Fruit fly (Drosophila melanogaster): ENCODE measurements around the gene CG42505.

CG42505 gene

dm6 chr3R:12078961-12079360, 47.4 kb upstream of the CG42505 start (continued):
- TF ChIP-seq Gsc (GFP tag; IDR thresholded peaks at IDR 0.05), result no peak
- TF ChIP-seq HLH54F (GFP tag; optimal IDR thresholded peaks at IDR 0.05), result no peak
- peak; percentile 82 for TF ChIP-seq CG14014 (GFP tag; IDR thresholded peaks at IDR 0.05)
- TF ChIP-seq dysf (GFP tag; IDR thresholded peaks at IDR 0.05), result peak; percentile 87
- no peak for TF ChIP-seq Dip2 (GFP tag; IDR thresholded peaks at IDR 0.05)
- no peak for TF ChIP-seq bigmax (GFP tag; optimal IDR thresholded peaks at IDR 0.05)
- peak; percentile 85; the same call in 2 of the 3 replicates for TF ChIP-seq CG11695 (GFP tag; IDR thresholded peaks at IDR 0.05)
- peak in 1 of 2 experiments; percentile 12 for TF ChIP-seq crp (GFP tag; optimal IDR thresholded peaks at IDR 0.05)
- TF ChIP-seq NK7.1 (GFP tag; optimal IDR thresholded peaks at IDR 0.05), result no peak
- peak; percentile 55; the same call in 2 of the 3 replicates for TF ChIP-seq CG2889 (GFP tag; IDR thresholded peaks at IDR 0.05)

dm6 chr3R:12062844-12063243, 31.3 kb upstream of the CG42505 start, which contains the start of gene CG14740:
Gene CG14740 (minus strand): TSS chr3R:12062944.
- TF ChIP-seq B-H2 (GFP tag; optimal IDR thresholded peaks at IDR 0.05) (no peak), CG10543 (GFP tag; optimal IDR thresholded peaks at IDR 0.05) (no peak), gsb-n (tag; optimal IDR thresholded peaks at IDR 0.05) (no peak), Sox100B (GFP tag; optimal IDR thresholded peaks at IDR 0.05) (no peak), CG14710 (tag; optimal IDR thresholded peaks at IDR 0.05) (no peak)

dm6 chr3R:12049113-12049512, 17.6 kb upstream of the CG42505 start, which contains the start of gene CG14739:
Gene CG14739 (minus strand): TSS chr3R:12049213.
- peak; percentile 40 for TF ChIP-seq Ets65A (GFP tag)
- TF ChIP-seq pho (GFP tag; optimal IDR thresholded peaks at IDR 0.05), result no peak
- TF ChIP-seq Ravus (GFP tag; IDR thresholded peaks at IDR 0.05), result no peak

- peak; percentile 87 for TF ChIP-seq Ets65A (GFP tag)
- TF ChIP-seq CG4424 (GFP tag; optimal IDR thresholded peaks at IDR 0.05), result no peak
- no peak for TF ChIP-seq CG42726 (GFP tag; IDR thresholded peaks at IDR 0.05; ENCODE audit: partially characterized antibody)
Observed at dm6 chr3R:12040228-12040627, 8.7 kb upstream of the CG42505 start, which contains the start of gene CG14736. Gene CG14736 (plus strand): TSS chr3R:12040528.

- no peak for TF ChIP-seq knrl (GFP tag; IDR thresholded peaks at IDR 0.05; ENCODE audit: partially characterized antibody)
- TF ChIP-seq gro (GFP tag; optimal IDR thresholded peaks at IDR 0.05), result no peak
- no peak for TF ChIP-seq tll (GFP tag; optimal IDR thresholded peaks at IDR 0.05)
Observed at dm6 chr3R:12032842-12033241, 1.3 kb upstream of the CG42505 start, which contains the start of gene ssp5. Gene ssp5 (plus strand): TSS chr3R:12033142.

- TF ChIP-seq CG3838 (GFP tag; optimal IDR thresholded peaks at IDR 0.05) (no peak), ind (GFP tag; optimal IDR thresholded peaks at IDR 0.05) (no peak), scrt (GFP tag; optimal IDR thresholded peaks at IDR 0.05) (peak; percentile 97), sr (GFP tag; IDR thresholded peaks at IDR 0.05) (no peak), CG10543 (GFP tag; optimal IDR thresholded peaks at IDR 0.05) (no peak), pfk (GFP tag; optimal IDR thresholded peaks at IDR 0.05) (peak; percentile 90), ewg (GFP tag; optimal IDR thresholded peaks at IDR 0.05) (peak; percentile 58), stwl (tag; optimal IDR thresholded peaks at IDR 0.05) (peak; percentile 16)
Observed at dm6 chr3R:12020987-12021386, 10.6 kb downstream of the CG42505 start.

Measured in whole organism, embryonic.